Fruit fly (Drosophila melanogaster): ENCODE data around the gene Tspo.

Gene Tspo

DNA sequence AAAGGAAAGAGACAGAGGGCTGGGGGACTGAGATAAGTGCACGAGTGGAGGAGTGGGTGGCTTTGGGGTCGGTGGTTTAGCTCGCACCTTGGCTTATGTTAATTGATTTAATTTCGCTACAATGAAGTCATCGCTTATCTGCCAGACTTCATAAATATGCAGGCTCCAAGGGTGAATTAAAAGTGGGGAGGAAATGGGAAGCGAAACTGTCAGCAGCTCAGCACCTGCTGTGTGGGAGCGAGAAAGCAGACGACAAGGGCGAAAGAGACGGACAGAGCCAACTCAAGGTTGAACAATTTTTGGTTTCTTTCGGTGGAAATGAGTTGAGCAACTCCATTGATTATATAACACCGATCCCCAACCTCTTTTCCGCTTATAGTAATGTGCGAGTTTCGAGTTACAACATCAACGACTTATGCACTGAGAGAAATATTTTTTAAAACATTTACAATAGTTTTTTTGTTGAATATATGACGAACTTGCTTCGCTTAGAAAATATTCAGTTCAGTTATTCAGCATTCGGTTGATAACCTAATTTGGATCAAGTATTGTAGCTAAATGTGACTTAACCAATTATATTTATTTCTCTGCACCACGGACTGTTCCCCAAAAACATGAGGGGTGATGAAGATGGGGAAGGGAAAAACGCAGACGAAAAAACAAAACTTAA, 38.9 kb upstream of the Tspo start (continued):
- no peak for TF ChIP-seq CG34376 (GFP tag; optimal IDR thresholded peaks at IDR 0.05)
- peak; percentile 72 for TF ChIP-seq NfI (GFP tag; optimal IDR thresholded peaks at IDR 0.05)
- peak; percentile 87 for TF ChIP-seq bab2 (GFP tag; optimal IDR thresholded peaks at IDR 0.05)
- peak; percentile 80 for TF ChIP-seq Kr (GFP tag; optimal IDR thresholded peaks at IDR 0.05)
- TF ChIP-seq CG6813 (GFP tag; optimal IDR thresholded peaks at IDR 0.05): peak; percentile 62
- peak; percentile 83 for TF ChIP-seq sob (GFP tag; IDR thresholded peaks at IDR 0.05)
- peak; percentile 64 for TF ChIP-seq ac (GFP tag; optimal IDR thresholded peaks at IDR 0.05)
- peak; percentile 49 for TF ChIP-seq CG31388 (GFP tag; optimal IDR thresholded peaks at IDR 0.05)
- peak; percentile 67 for TF ChIP-seq Spps (tag; optimal IDR thresholded peaks at IDR 0.05)
- peak; percentile 90 for TF ChIP-seq ttk (GFP tag; IDR thresholded peaks at IDR 0.05)
- TF ChIP-seq Tbp (GFP tag; optimal IDR thresholded peaks at IDR 0.05): no peak
- TF ChIP-seq Sry-δ (GFP tag; optimal IDR thresholded peaks at IDR 0.05): peak; percentile 49
- peak; percentile 86 for TF ChIP-seq dysf (GFP tag; IDR thresholded peaks at IDR 0.05)
- no peak for TF ChIP-seq kni (GFP tag; optimal IDR thresholded peaks at IDR 0.05)
- TF ChIP-seq CG6854 (GFP tag; optimal IDR thresholded peaks at IDR 0.05): peak; percentile 58
- no peak for TF ChIP-seq Dfd (GFP tag; optimal IDR thresholded peaks at IDR 0.05)
- peak; percentile 81 for TF ChIP-seq Awh (GFP tag; IDR thresholded peaks at IDR 0.05)
- peak in 1 of 2 experiments; percentile 80 for TF ChIP-seq Hr78 (GFP tag; optimal IDR thresholded peaks at IDR 0.05)
- peak; percentile 84 for TF ChIP-seq CG31441 (GFP tag; IDR thresholded peaks at IDR 0.05)
- peak; percentile 88 for TF ChIP-seq H2.0 (GFP tag; IDR thresholded peaks at IDR 0.05)
- TF ChIP-seq HmgZ (tag; optimal IDR thresholded peaks at IDR 0.05): peak; percentile 66
- TF ChIP-seq E2f1 (GFP tag; IDR thresholded peaks at IDR 0.05): peak; percentile 81
- no peak for TF ChIP-seq Dip2 (GFP tag; IDR thresholded peaks at IDR 0.05)
- peak; percentile 92 for TF ChIP-seq HLH3B (GFP tag; IDR thresholded peaks at IDR 0.05)
- TF ChIP-seq Hr39 (optimal IDR thresholded peaks at IDR 0.05): no peak
- peak; percentile 66 for TF ChIP-seq pb (GFP tag; optimal IDR thresholded peaks at IDR 0.05)
- TF ChIP-seq CG7271 (tag; optimal IDR thresholded peaks at IDR 0.05): peak; percentile 21
- TF ChIP-seq Mad (GFP tag; optimal IDR thresholded peaks at IDR 0.05): peak; percentile 85
- peak; percentile 40 for TF ChIP-seq Dip3 (GFP tag; optimal IDR thresholded peaks at IDR 0.05)
- no peak for TF ChIP-seq CTCF (GFP tag; optimal IDR thresholded peaks at IDR 0.05)
- peak; percentile 68 for TF ChIP-seq peb (GFP tag; IDR thresholded peaks at IDR 0.05)
- peak; percentile 77 for TF ChIP-seq CG4424 (GFP tag; optimal IDR thresholded peaks at IDR 0.05)
- peak; percentile 9 for TF ChIP-seq stwl (tag; optimal IDR thresholded peaks at IDR 0.05)
- no peak for TF ChIP-seq CG9797 (GFP tag; optimal IDR thresholded peaks at IDR 0.05)
- TF ChIP-seq Lpt (GFP tag; optimal IDR thresholded peaks at IDR 0.05): no peak
- TF ChIP-seq en (GFP tag; optimal IDR thresholded peaks at IDR 0.05): peak; percentile 88
- TF ChIP-seq CG11456 (GFP tag; IDR thresholded peaks at IDR 0.05): peak; percentile 58; the same call in 2 of the 3 replicates
- TF ChIP-seq CG3281 (GFP tag; optimal IDR thresholded peaks at IDR 0.05): peak; percentile 25
- peak; percentile 41; the same call in 2 of the 4 replicates for TF ChIP-seq Gug (GFP tag; IDR thresholded peaks at IDR 0.05)
- no peak for TF ChIP-seq yki (optimal IDR thresholded peaks at IDR 0.05)
- TF ChIP-seq salm (tag; optimal IDR thresholded peaks at IDR 0.05): peak; percentile 83
- peak; percentile 94 for TF ChIP-seq unpg (GFP tag; optimal IDR thresholded peaks at IDR 0.05)
- TF ChIP-seq CG16813 (GFP tag; IDR thresholded peaks at IDR 0.05; ENCODE audit: partially characterized antibody): no peak
- no peak for TF ChIP-seq Opbp (GFP tag; IDR thresholded peaks at IDR 0.05; ENCODE audit: partially characterized antibody)
- peak; percentile 85 for TF ChIP-seq CG2678 (tag; optimal IDR thresholded peaks at IDR 0.05)
- TF ChIP-seq tna (GFP tag; IDR thresholded peaks at IDR 0.05; ENCODE audit: partially characterized antibody): no peak
- peak; percentile 75 for TF ChIP-seq CG14014 (GFP tag; IDR thresholded peaks at IDR 0.05)
- peak; percentile 65; the same call in 2 of the 3 replicates for TF ChIP-seq B-H1 (GFP tag; IDR thresholded peaks at IDR 0.05)
- peak; percentile 87 for TF ChIP-seq CG6689 (GFP tag; IDR thresholded peaks at IDR 0.05)
- TF ChIP-seq danr (GFP tag; IDR thresholded peaks at IDR 0.05): peak; percentile 80
- peak; percentile 86 for TF ChIP-seq CG1529 (GFP tag; optimal IDR thresholded peaks at IDR 0.05)
- no peak for TF ChIP-seq CG10321 (GFP tag; IDR thresholded peaks at IDR 0.05)
